Worm (Caenorhabditis elegans) whole organism, young adult: ENCODE results near the gene B0416.2.

Experiments
- B0261.1 ChIP-seq: sonication (generic microtip); optimal IDR thresholded peaks from 2 replicates; lab custom pipeline; 2016; ENCODE audit warnings: mild to moderate bottlenecking, missing genetic modification characterization, moderate library complexity, missing compliant biosample characterization
- F57C9.4 ChIP-seq: sonication (generic microtip); optimal IDR thresholded peaks from 2 replicates; lab custom pipeline; 2017; ENCODE audit warnings: mild to moderate bottlenecking, missing genetic modification characterization, missing compliant biosample characterization
- Y53F4B.3 ChIP-seq: fragments of 200-800 bp; sonication (Bioruptor generic); IDR thresholded peaks from 2 replicates; pipeline ENCODE4 v1.3.6; 2022; ENCODE audit warnings: missing genetic modification reagents, missing genetic modification characterization, missing compliant biosample characterization
- ceh-58 ChIP-seq: fragments of 200-800 bp; sonication (Bioruptor generic); IDR thresholded peaks from 2 replicates; pipeline ENCODE4 v1.3.6; 2022; ENCODE audit warnings: missing genetic modification characterization, missing compliant biosample characterization
- dpl-1 ChIP-seq: fragments of 150-350 bp; optimal IDR thresholded peaks from 2 replicates; lab custom pipeline; 2014; ENCODE audit warnings: missing biosample characterization, missing genetic modification reagents, missing genetic modification characterization
- gei-17 ChIP-seq: fragments of 200-800 bp; sonication (Bioruptor generic); optimal IDR thresholded peaks from 2 replicates; lab custom pipeline; 2018; ENCODE audit warnings: mild to moderate bottlenecking, missing genetic modification characterization, missing compliant biosample characterization
- him-1 ChIP-seq: sonication (generic microtip); optimal IDR thresholded peaks from 2 replicates; lab custom pipeline; 2016; ENCODE audit warnings: missing genotype, missing genetic modification reagents, missing genetic modification characterization, missing compliant biosample characterization
- let-526 ChIP-seq: fragments of 200-800 bp; sonication (Bioruptor generic); IDR thresholded peaks from 2 replicates; pipeline ENCODE4 v1.3.6; 2022; ENCODE audit warnings: missing genetic modification reagents, missing genetic modification characterization, missing compliant biosample characterization
- lir-1 ChIP-seq: fragments of 200-800 bp; sonication (Bioruptor generic); conservative IDR thresholded peaks from 2 replicates; pipeline ENCODE4 v1.3.6; 2022; ENCODE audit warnings: missing genetic modification reagents, missing genetic modification characterization, missing compliant biosample characterization
- madf-8 ChIP-seq: fragments of 200-800 bp; sonication (Bioruptor generic); conservative IDR thresholded peaks from 2 replicates; pipeline ENCODE4 v1.3.6; 2022; ENCODE audit warnings: missing genetic modification reagents, missing genetic modification characterization, missing compliant biosample characterization
- ztf-18 ChIP-seq: sonication (generic microtip); optimal IDR thresholded peaks from 2 replicates; lab custom pipeline; 2016; ENCODE audit warnings: missing genotype, mild to moderate bottlenecking, missing genetic modification characterization, missing compliant biosample characterization

- TF ChIP-seq Y53F4B.3 (GFP tag; lab: Robert Waterston, UW): no peak
- no peak for TF ChIP-seq madf-8 (GFP tag; lab: Robert Waterston, UW)
- TF ChIP-seq B0261.1 (tag; lab: Kevin White, UChicago): no peak
- TF ChIP-seq let-526: no peak
- TF ChIP-seq dpl-1 (GFP tag; lab: Kevin White, UChicago): no peak
- no peak for TF ChIP-seq F57C9.4 (tag; lab: Kevin White, UChicago)
- TF ChIP-seq him-1 (tag; lab: Kevin White, UChicago): no peak
- TF ChIP-seq ztf-18 (tag; lab: Kevin White, UChicago): no peak
- TF ChIP-seq gei-17 (GFP tag; lab: Kevin White, UChicago): no peak
- TF ChIP-seq ceh-58: no peak
- TF ChIP-seq lir-1 (GFP tag; lab: Robert Waterston, UW): no peak
Measured at ce11 chrX:9319080-9319479, 20.1 kb downstream of the B0416.2 start, which contains the start of gene npr-7.
